Worm (Caenorhabditis elegans): ENCODE data around the gene snap-29.

The snap-29 gene

ce11 chrIII:8780473-8780872, 4.4 kb downstream of the snap-29 start:
- TF ChIP-seq ceh-82 (tag; optimal IDR thresholded peaks at IDR 0.05) = no peak
- peak; percentile 83 for TF ChIP-seq blmp-1 (tag; optimal IDR thresholded peaks at IDR 0.05; ENCODE audit: insufficient read depth)
- no peak for TF ChIP-seq R02D3.7 (tag; optimal IDR thresholded peaks at IDR 0.05)
- TF ChIP-seq mab-5 (tag; optimal IDR thresholded peaks at IDR 0.05) = no peak
- no peak for TF ChIP-seq zag-1 (tag; optimal IDR thresholded peaks at IDR 0.05)
- TF ChIP-seq nhr-237 (tag; optimal IDR thresholded peaks at IDR 0.05) = no peak
- TF ChIP-seq Y55F3AM.14 (GFP tag; optimal IDR thresholded peaks at IDR 0.05) = no peak
- TF ChIP-seq unc-62 (GFP tag; optimal IDR thresholded peaks at IDR 0.05) = no peak
- peak; percentile 14 for TF ChIP-seq nhr-6 (tag; optimal IDR thresholded peaks at IDR 0.05)
- TF ChIP-seq nhr-11 (tag; optimal IDR thresholded peaks at IDR 0.05) = no peak
- TF ChIP-seq nhr-12 (tag; optimal IDR thresholded peaks at IDR 0.05) = no peak
- TF ChIP-seq alr-1 (tag; optimal IDR thresholded peaks at IDR 0.05) = no peak
- TF ChIP-seq elt-3 (tag; optimal IDR thresholded peaks at IDR 0.05) = no peak
- peak; percentile 73 for TF ChIP-seq sma-9 (GFP tag; optimal IDR thresholded peaks at IDR 0.05)
- TF ChIP-seq sma-9 (tag; optimal IDR thresholded peaks at IDR 0.05) = no peak
- TF ChIP-seq lin-39 (tag; optimal IDR thresholded peaks at IDR 0.05) = no peak
- peak; percentile 47 for TF ChIP-seq sem-4 (tag; optimal IDR thresholded peaks at IDR 0.05)
- TF ChIP-seq lin-11 (tag; optimal IDR thresholded peaks at IDR 0.05) = no peak
- no peak for TF ChIP-seq ztf-11 (tag; optimal IDR thresholded peaks at IDR 0.05)
- no peak for TF ChIP-seq snpc-4 (tag; optimal IDR thresholded peaks at IDR 0.05)
- no peak for TF ChIP-seq skn-1 (tag; optimal IDR thresholded peaks at IDR 0.05)
- no peak for TF ChIP-seq ztf-1 (GFP tag; conservative IDR thresholded peaks at IDR 0.05)
- no peak for TF ChIP-seq mbf-1 (tag; optimal IDR thresholded peaks at IDR 0.05)
- TF ChIP-seq nhr-23 (tag; optimal IDR thresholded peaks at IDR 0.05) = no peak
- TF ChIP-seq nhr-129 (tag; optimal IDR thresholded peaks at IDR 0.05) = peak; percentile 37
- TF ChIP-seq nhr-25 (tag; optimal IDR thresholded peaks at IDR 0.05) = peak; percentile 95
- TF ChIP-seq ama-1 (optimal IDR thresholded peaks at IDR 0.05) = no peak
- no peak for TF ChIP-seq peb-1 (tag; optimal IDR thresholded peaks at IDR 0.05)
- TF ChIP-seq F13H6.1 (tag; optimal IDR thresholded peaks at IDR 0.05) = peak; percentile 29
- peak; percentile 79 for TF ChIP-seq fos-1 (tag; optimal IDR thresholded peaks at IDR 0.05)
- TF ChIP-seq C34F6.9 (tag; optimal IDR thresholded peaks at IDR 0.05) = peak; percentile 44
- TF ChIP-seq lin-13 (GFP tag; optimal IDR thresholded peaks at IDR 0.05) = peak; percentile 40
- peak; percentile 92 for TF ChIP-seq nhr-21 (tag; optimal IDR thresholded peaks at IDR 0.05)
- peak; percentile 37 for TF ChIP-seq gmeb-1 (tag; optimal IDR thresholded peaks at IDR 0.05)
- TF ChIP-seq elt-1 (tag; optimal IDR thresholded peaks at IDR 0.05) = no peak
- TF ChIP-seq nhr-77 (tag; optimal IDR thresholded peaks at IDR 0.05) = no peak
- peak; percentile 43 to 81 for TF ChIP-seq mdl-1 (tag; optimal IDR thresholded peaks at IDR 0.05)
- no peak for TF ChIP-seq unc-39 (tag; optimal IDR thresholded peaks at IDR 0.05)
- no peak for TF ChIP-seq aly-2 (tag; optimal IDR thresholded peaks at IDR 0.05)
- peak; percentile 91 for TF ChIP-seq sma-3 (GFP tag; optimal IDR thresholded peaks at IDR 0.05)
- no peak for TF ChIP-seq dmd-4 (tag; optimal IDR thresholded peaks at IDR 0.05)
- peak in 1 of 2 experiments; percentile 62 for TF ChIP-seq lsy-2 (tag; optimal IDR thresholded peaks at IDR 0.05)
- TF ChIP-seq ceh-16 (tag; optimal IDR thresholded peaks at IDR 0.05) = no peak
- peak; percentile 3 for TF ChIP-seq ztf-4 (tag; optimal IDR thresholded peaks at IDR 0.05)
- TF ChIP-seq nhr-10 (tag; optimal IDR thresholded peaks at IDR 0.05) = no peak
- TF ChIP-seq egl-27 (tag; optimal IDR thresholded peaks at IDR 0.05) = peak; percentile 56
- peak; percentile 39 for TF ChIP-seq unc-55 (GFP tag; optimal IDR thresholded peaks at IDR 0.05)
- TF ChIP-seq crh-2 (tag; optimal IDR thresholded peaks at IDR 0.05) = peak; percentile 73
- no peak for TF ChIP-seq ZK546.5 (tag; optimal IDR thresholded peaks at IDR 0.05)
